Worm (Caenorhabditis elegans) whole organism, L1 larva: Measurements from ENCODE around the gene F38A1.11.

Experiments used
- C04F5.9 ChIP-seq: sonication (generic microtip); optimal IDR thresholded peaks from 2 replicates; lab custom pipeline; 2016; ENCODE audit warnings: missing genetic modification characterization, missing compliant biosample characterization
- aly-2 ChIP-seq: fragments of 150-350 bp; optimal IDR thresholded peaks from 2 replicates; lab custom pipeline; 2014; ENCODE audit warnings: missing biosample characterization, missing genetic modification characterization
- ama-1 ChIP-seq: fragments of 150-350 bp; optimal IDR thresholded peaks from 2 replicates; lab custom pipeline; 2014
- ceh-63 ChIP-seq: fragments of 200-800 bp; sonication (Bioruptor generic); optimal IDR thresholded peaks from 2 replicates; lab custom pipeline; 2018; ENCODE audit warnings: mild to moderate bottlenecking, missing genetic modification characterization, missing compliant biosample characterization
- ceh-82 ChIP-seq, 3 experiments: fragments of 150-350 bp in 1 of 3; sonication (generic microtip) in 2 of 3; optimal IDR thresholded peaks; 2 replicates each; lab custom pipeline; 2014 to 2017; ENCODE audit warnings: missing biosample characterization in 3 of 3, missing genetic modification characterization in 3 of 3
- ceh-90 ChIP-seq: sonication (generic microtip); optimal IDR thresholded peaks from 2 replicates; lab custom pipeline; 2016; ENCODE audit warnings: missing genetic modification characterization, missing compliant biosample characterization
- efl-1 ChIP-seq, 4 experiments: fragments of 150-350 bp; optimal IDR thresholded peaks in 3 of 4; peaks in 1 of 4; 1 replicate in 1 of 4; 2 replicates in 3 of 4; lab custom pipeline; 2014; ENCODE audit warnings: missing biosample characterization in 2 of 4, missing genetic modification characterization in 2 of 4, missing genetic modification reagents in 2 of 4
- egl-27 ChIP-seq, 2 experiments: fragments of 150-350 bp in 1 of 2; sonication (generic microtip); optimal IDR thresholded peaks; 3 replicates each; lab custom pipeline; 2017 to 2018; ENCODE audit warnings: missing biosample characterization in 2 of 2, missing genetic modification characterization in 2 of 2, missing genetic modification reagents in 2 of 2
- elt-3 ChIP-seq, 6 experiments: fragments of 150-350 bp in 1 of 6; sonication (generic microtip); optimal IDR thresholded peaks; 2 replicates each; lab custom pipeline; 2017 to 2018; ENCODE audit warnings: missing biosample characterization in 6 of 6, missing genetic modification characterization in 6 of 6, inconsistent platforms in 1 of 6
- ets-5 ChIP-seq: fragments of 200-800 bp; sonication (Bioruptor generic); IDR thresholded peaks from 2 replicates; pipeline ENCODE4 v1.3.6; 2022; ENCODE audit warnings: missing genetic modification characterization, missing compliant biosample characterization
- fkh-4 ChIP-seq: sonication (generic microtip); optimal IDR thresholded peaks from 2 replicates; lab custom pipeline; 2016; ENCODE audit warnings: missing compliant biosample characterization, missing genetic modification characterization, borderline replicate concordance
- grh-1 ChIP-seq: fragments of 200-800 bp; sonication (Bioruptor generic); IDR thresholded peaks from 2 replicates; pipeline ENCODE4 v1.3.6; 2022; ENCODE audit warnings: missing genetic modification reagents, missing genetic modification characterization, missing compliant biosample characterization
- hlh-17 ChIP-seq: fragments of 200-800 bp; sonication (Bioruptor generic); optimal IDR thresholded peaks from 2 replicates; lab custom pipeline; 2018; ENCODE audit warnings: missing genetic modification characterization, mild to moderate bottlenecking, missing compliant biosample characterization, moderate library complexity, borderline replicate concordance
- jun-1 ChIP-seq: fragments of 150-350 bp; optimal IDR thresholded peaks from 2 replicates; lab custom pipeline; 2014; ENCODE audit warnings: missing biosample characterization, missing genetic modification reagents, missing genetic modification characterization
- lin-13 ChIP-seq: fragments of 150-350 bp; optimal IDR thresholded peaks from 2 replicates; lab custom pipeline; 2014; ENCODE audit warnings: missing biosample characterization, missing genetic modification reagents, missing genetic modification characterization
- lin-35 ChIP-seq, 2 experiments: fragments of 150-350 bp; optimal IDR thresholded peaks; 2 replicates each; lab custom pipeline; 2014; ENCODE audit warnings: missing biosample characterization in 2 of 2, missing genetic modification characterization in 2 of 2, missing genetic modification reagents in 2 of 2
- lir-3 ChIP-seq: sonication (generic microtip); optimal IDR thresholded peaks from 2 replicates; lab custom pipeline; 2016; ENCODE audit warnings: mild to moderate bottlenecking, missing genetic modification characterization, moderate library complexity, missing compliant biosample characterization; ENCODE audit not compliant: poor library complexity
- lsy-2 ChIP-seq, 2 experiments: fragments of 150-350 bp; optimal IDR thresholded peaks; 2 replicates each; lab custom pipeline; 2014; ENCODE audit warnings: missing biosample characterization in 2 of 2, missing genetic modification characterization in 2 of 2
- mdl-1 ChIP-seq, 2 experiments: fragments of 150-350 bp; optimal IDR thresholded peaks; 2 replicates each; lab custom pipeline; 2014 to 2017; ENCODE audit warnings: missing biosample characterization in 2 of 2, missing genetic modification characterization in 2 of 2, inconsistent platforms in 1 of 2
- mep-1 ChIP-seq: fragments of 150-350 bp; optimal IDR thresholded peaks from 2 replicates; lab custom pipeline; 2014; ENCODE audit warnings: missing biosample characterization, missing genetic modification characterization
- nhr-12 ChIP-seq: sonication (generic microtip); optimal IDR thresholded peaks from 2 replicates; lab custom pipeline; 2017; ENCODE audit warnings: missing biosample characterization, missing genetic modification characterization
- nhr-19 ChIP-seq: fragments of 200-800 bp; sonication (Bioruptor generic); conservative IDR thresholded peaks from 2 replicates; pipeline ENCODE4 v1.3.6; 2022; ENCODE audit warnings: missing genetic modification characterization, missing compliant biosample characterization
- nhr-20 ChIP-seq: sonication (generic microtip); optimal IDR thresholded peaks from 2 replicates; lab custom pipeline; 2016; ENCODE audit warnings: mild to moderate bottlenecking, missing genetic modification characterization, missing compliant biosample characterization
- nhr-47 ChIP-seq: sonication (generic microtip); optimal IDR thresholded peaks from 2 replicates; lab custom pipeline; 2016; ENCODE audit warnings: mild to moderate bottlenecking, missing genetic modification characterization, moderate library complexity, missing compliant biosample characterization
- nhr-76 ChIP-seq: sonication (generic microtip); optimal IDR thresholded peaks from 2 replicates; lab custom pipeline; 2017; ENCODE audit warnings: missing biosample characterization, missing genetic modification characterization
- nhr-77 ChIP-seq: fragments of 150-350 bp; optimal IDR thresholded peaks from 2 replicates; lab custom pipeline; 2014; ENCODE audit warnings: missing biosample characterization, missing genetic modification characterization
- pag-3 ChIP-seq: sonication (generic microtip); optimal IDR thresholded peaks from 2 replicates; lab custom pipeline; 2017; ENCODE audit warnings: missing genetic modification characterization, mild to moderate bottlenecking, missing compliant biosample characterization, antibody characterized with exemption, borderline replicate concordance; ENCODE audit not compliant: insufficient read depth
- pqm-1 ChIP-seq: sonication (generic microtip); optimal IDR thresholded peaks from 3 replicates; lab custom pipeline; 2017; ENCODE audit warnings: missing biosample characterization, missing genetic modification characterization
- rnt-1 ChIP-seq: sonication (generic microtip); optimal IDR thresholded peaks from 2 replicates; lab custom pipeline; 2016; ENCODE audit warnings: mild to moderate bottlenecking, missing genetic modification characterization, moderate library complexity, missing compliant biosample characterization
- unc-86 ChIP-seq: sonication (generic microtip); optimal IDR thresholded peaks from 2 replicates; lab custom pipeline; 2016; ENCODE audit warnings: missing genetic modification characterization, missing compliant biosample characterization
- unc-98 ChIP-seq: fragments of 200-800 bp; sonication (Bioruptor generic); IDR thresholded peaks from 2 replicates; pipeline ENCODE4 v1.3.6; 2022; ENCODE audit warnings: missing genetic modification characterization, missing compliant biosample characterization
- vab-15 ChIP-seq: sonication (generic microtip); optimal IDR thresholded peaks from 2 replicates; lab custom pipeline; 2017; ENCODE audit warnings: missing genotype, mild to moderate bottlenecking, missing genetic modification characterization, missing compliant biosample characterization
- zip-4 ChIP-seq: fragments of 200-800 bp; sonication (Bioruptor generic); optimal IDR thresholded peaks from 2 replicates; lab custom pipeline; 2018; ENCODE audit warnings: mild to moderate bottlenecking, missing genetic modification characterization, moderate library complexity, missing compliant biosample characterization
- ztf-11 ChIP-seq, 2 experiments: sonication (generic microtip); optimal IDR thresholded peaks; 2 replicates each; lab custom pipeline; 2016 to 2017; ENCODE audit warnings: missing genetic modification characterization in 2 of 2, missing biosample characterization in 1 of 2, missing compliant biosample characterization in 1 of 2

The F38A1.11 gene

ce11 chrIV:1239686-1240085 is 7.5 kb upstream of the F38A1.11 start, which contains the start of gene F38A1.8 (continued):
- TF ChIP-seq aly-2, result no peak
- no peak for TF ChIP-seq pag-3 (tag; lab: Kevin White, UChicago)
- TF ChIP-seq ztf-11 (tag; optimal IDR thresholded peaks at IDR 0.05; lab: Kevin White, UChicago), result no peak
- TF ChIP-seq rnt-1 (tag; lab: Kevin White, UChicago), result peak; percentile 77
- no peak for TF ChIP-seq ceh-90 (tag; lab: Kevin White, UChicago)
- no peak for TF ChIP-seq ets-5 (GFP tag; lab: Robert Waterston, UW)
- peak; percentile 94 to 98 for TF ChIP-seq efl-1 (optimal IDR thresholded peaks at IDR 0.05; lab: Kevin White, UChicago)
- peak; percentile 95 to 99 for TF ChIP-seq efl-1 (GFP tag; optimal IDR thresholded peaks at IDR 0.05 in 1 of 2; lab: Kevin White, UChicago)
- no peak for TF ChIP-seq nhr-77 (tag; lab: Kevin White, UChicago)
- peak; percentile 21 for TF ChIP-seq unc-86
- TF ChIP-seq lir-3 (tag; lab: Kevin White, UChicago), result no peak
- TF ChIP-seq lin-13 (GFP tag; lab: Kevin White, UChicago), result peak; percentile 39
- TF ChIP-seq nhr-12 (tag; lab: Kevin White, UChicago), result no peak
- TF ChIP-seq jun-1 (tag; lab: Kevin White, UChicago), result peak; percentile 27
- no peak for TF ChIP-seq unc-98 (GFP tag; lab: Robert Waterston, UW)
- TF ChIP-seq nhr-76 (tag; lab: Kevin White, UChicago), result no peak
- no peak for TF ChIP-seq zip-4
- TF ChIP-seq ceh-82 (tag; optimal IDR thresholded peaks at IDR 0.05; lab: Kevin White, UChicago), result peak; percentile 36 to 61 (median 42)
- no peak for TF ChIP-seq ama-1 (lab: Kevin White, UChicago)
- no peak for TF ChIP-seq vab-15 (tag; lab: Kevin White, UChicago)
- peak in 2 of 6 experiments; percentile 12 to 66 for TF ChIP-seq elt-3 (tag; optimal IDR thresholded peaks at IDR 0.05; lab: Kevin White, UChicago)
- TF ChIP-seq pqm-1 (tag; lab: Kevin White, UChicago), result no peak
- TF ChIP-seq nhr-19, result peak; percentile 57
- no peak for TF ChIP-seq ceh-63 (GFP tag; lab: Kevin White, UChicago)
- no peak for TF ChIP-seq nhr-47 (tag; lab: Kevin White, UChicago)
- no peak for TF ChIP-seq hlh-17 (GFP tag; lab: Kevin White, UChicago)

- TF ChIP-seq efl-1 (optimal IDR thresholded peaks at IDR 0.05; lab: Kevin White, UChicago) (no peak), efl-1 (GFP tag; optimal IDR thresholded peaks at IDR 0.05 in 1 of 2; lab: Kevin White, UChicago) (no peak), mep-1 (tag; lab: Kevin White, UChicago) (no peak), grh-1 (GFP tag; lab: Robert Waterston, UW) (no peak), aly-2 (no peak), unc-86 (no peak), mdl-1 (tag; optimal IDR thresholded peaks at IDR 0.05; lab: Kevin White, UChicago) (no peak), lir-3 (tag; lab: Kevin White, UChicago) (no peak), fkh-4 (tag; lab: Kevin White, UChicago) (no peak), ceh-63 (GFP tag; lab: Kevin White, UChicago) (no peak), lsy-2 (tag; optimal IDR thresholded peaks at IDR 0.05; lab: Kevin White, UChicago) (no peak), lin-35 (GFP tag; optimal IDR thresholded peaks at IDR 0.05; lab: Kevin White, UChicago) (no peak), unc-98 (GFP tag; lab: Robert Waterston, UW) (no peak)
Measured at ce11 chrIV:1243295-1243694, 3.9 kb upstream of the F38A1.11 start, which contains the start of gene F38A1.15. Gene F38A1.15 (minus strand): TSS chrIV:1243395.

- TF ChIP-seq egl-27 (tag; optimal IDR thresholded peaks at IDR 0.05; lab: Kevin White, UChicago), result no peak
- TF ChIP-seq efl-1 (optimal IDR thresholded peaks at IDR 0.05; lab: Kevin White, UChicago), result no peak
- TF ChIP-seq efl-1 (GFP tag; optimal IDR thresholded peaks at IDR 0.05 in 1 of 2; lab: Kevin White, UChicago), result peak in 1 of 2 experiments; percentile 65
Measured at ce11 chrIV:1245244-1245643, 1.9 kb upstream of the F38A1.11 start, which contains the start of gene F38A1.9. Gene F38A1.9 (minus strand): TSS chrIV:1245344.

- TF ChIP-seq efl-1 (optimal IDR thresholded peaks at IDR 0.05; lab: Kevin White, UChicago), result no peak
- peak in 1 of 2 experiments; percentile 75 for TF ChIP-seq efl-1 (GFP tag; optimal IDR thresholded peaks at IDR 0.05 in 1 of 2; lab: Kevin White, UChicago)
- no peak for TF ChIP-seq nhr-20
- no peak for TF ChIP-seq C04F5.9 (tag; lab: Kevin White, UChicago)
Measured at ce11 chrIV:1251242-1251911, 4.2 kb downstream of the F38A1.11 start, which contains the start of the genes clec-166 and F38A1.6. Gene clec-166 (minus strand): TSS chrIV:1251342. Gene F38A1.6 (plus strand): TSS chrIV:1251861.
